Comparison of ENCODE assay signal across 7 worm cellular contexts in the genomic region with DNA sequence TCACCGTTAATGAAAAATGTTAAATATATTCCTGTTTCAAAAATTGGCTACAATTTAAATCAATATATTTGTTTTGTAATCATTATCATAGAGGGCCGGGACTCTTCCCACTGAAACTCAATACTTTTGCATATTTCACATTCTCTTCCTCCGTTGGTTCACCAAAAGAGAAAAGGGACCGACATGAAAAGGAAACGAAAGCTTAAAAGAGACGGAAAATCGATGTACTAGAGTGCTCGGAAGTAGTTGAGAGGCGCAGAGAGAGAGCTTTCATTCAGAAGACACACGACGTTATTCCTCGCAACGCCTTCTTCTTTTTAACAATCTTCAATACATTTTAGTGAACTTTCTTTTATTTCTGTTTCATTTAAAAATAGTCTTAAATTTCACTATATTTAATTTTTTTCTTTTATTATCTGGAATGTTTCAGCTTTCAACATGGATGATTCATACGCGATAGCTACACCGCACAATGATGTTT.
TF ChIP-seq lines count a peak whose summit lies in the region.

A gene (plus strand): TSS at position 431 of the 481 bp plus-strand sequence.

TF ChIP-seq in whole organism, L1 larva, 84 proteins besides CTCF, POLR2A, EP300 and RAD21:
- no peak for TF ChIP-seq zip-4 (GFP tag; optimal IDR thresholded peaks at IDR 0.05; lab: Kevin White, UChicago)
- peak in 2 of 3 experiments; percentile 21 to 49 for TF ChIP-seq ceh-82 (tag; optimal IDR thresholded peaks at IDR 0.05; lab: Kevin White, UChicago)
- TF ChIP-seq fkh-10 (GFP tag; optimal IDR thresholded peaks at IDR 0.05; lab: Kevin White, UChicago): peak; percentile 29
- TF ChIP-seq lin-14 (GFP tag; optimal IDR thresholded peaks at IDR 0.05; lab: Kevin White, UChicago): peak; percentile 71
TF ChIP-seq in whole organism, L1 larva: peak in this region for 3.

TF ChIP-seq in whole organism, L2 larva, 48 proteins besides CTCF, POLR2A, EP300 and RAD21 (continues in another document):
- TF ChIP-seq nhr-237 (tag; optimal IDR thresholded peaks at IDR 0.05; lab: Kevin White, UChicago) (no peak), unc-55 (GFP tag; optimal IDR thresholded peaks at IDR 0.05; lab: Kevin White, UChicago) (peak; percentile 40), Y55F3AM.14 (GFP tag; optimal IDR thresholded peaks at IDR 0.05; lab: Kevin White, UChicago) (no peak), blmp-1 (tag; optimal IDR thresholded peaks at IDR 0.05; lab: Kevin White, UChicago; ENCODE audit: insufficient read depth) (no peak), lin-11 (tag; optimal IDR thresholded peaks at IDR 0.05; lab: Kevin White, UChicago) (no peak), mab-5 (tag; optimal IDR thresholded peaks at IDR 0.05; lab: Kevin White, UChicago) (no peak), snpc-4 (tag; optimal IDR thresholded peaks at IDR 0.05; lab: Kevin White, UChicago) (no peak), mdl-1 (tag; optimal IDR thresholded peaks at IDR 0.05; lab: Kevin White, UChicago) (no peak), C34F6.9 (tag; optimal IDR thresholded peaks at IDR 0.05; lab: Kevin White, UChicago) (peak; percentile 24), nhr-23 (tag; optimal IDR thresholded peaks at IDR 0.05; lab: Kevin White, UChicago) (no peak), sma-3 (GFP tag; optimal IDR thresholded peaks at IDR 0.05; lab: Kevin White, UChicago) (no peak), nhr-77 (tag; optimal IDR thresholded peaks at IDR 0.05; lab: Kevin White, UChicago) (no peak), lsy-2 (tag; optimal IDR thresholded peaks at IDR 0.05; lab: Kevin White, UChicago) (peak in 1 of 2 experiments; percentile 31), lin-39 (tag; optimal IDR thresholded peaks at IDR 0.05; lab: Kevin White, UChicago) (no peak)

TF ChIP-seq in whole organism, L3 larva, 47 proteins besides CTCF, POLR2A, EP300 and RAD21:
- TF ChIP-seq ceh-16 (tag; optimal IDR thresholded peaks at IDR 0.05; lab: Kevin White, UChicago) (no peak), nfya-1 (tag; optimal IDR thresholded peaks at IDR 0.05; lab: Kevin White, UChicago; ENCODE audit: insufficient read depth) (peak; percentile 43), ceh-9 (tag; optimal IDR thresholded peaks at IDR 0.05; lab: Kevin White, UChicago) (no peak), lin-15B (tag; optimal IDR thresholded peaks at IDR 0.05; lab: Kevin White, UChicago) (peak; percentile 8), snpc-4 (tag; optimal IDR thresholded peaks at IDR 0.05; lab: Kevin White, UChicago) (peak; percentile 26), lin-39 (tag; optimal IDR thresholded peaks at IDR 0.05; lab: Kevin White, UChicago) (peak; percentile 25), nhr-77 (tag; optimal IDR thresholded peaks at IDR 0.05; lab: Kevin White, UChicago) (no peak), nhr-25 (tag; optimal IDR thresholded peaks at IDR 0.05; lab: Kevin White, UChicago) (no peak), sea-2 (GFP tag; optimal IDR thresholded peaks at IDR 0.05; lab: Kevin White, UChicago) (peak; percentile 65), elt-1 (tag; optimal IDR thresholded peaks at IDR 0.05; lab: Kevin White, UChicago) (no peak), egl-5 (tag; optimal IDR thresholded peaks at IDR 0.05; lab: Kevin White, UChicago) (no peak)

TF ChIP-seq in whole organism, L4 larva, 104 proteins besides CTCF, POLR2A, EP300 and RAD21:
- TF ChIP-seq T20F7.1 (GFP tag; optimal IDR thresholded peaks at IDR 0.05; lab: Kevin White, UChicago): no peak
- peak in 1 of 2 experiments; percentile 19 for TF ChIP-seq lsy-2 (tag; optimal IDR thresholded peaks at IDR 0.05; lab: Kevin White, UChicago)
- 0 out of 2 replicates have a peak, but pooled peaks have one; percentile 10 for TF ChIP-seq ctbp-1 (GFP tag; IDR thresholded peaks at IDR 0.05; lab: Robert Waterston, UW)
- TF ChIP-seq nhr-77 (tag; optimal IDR thresholded peaks at IDR 0.05; lab: Kevin White, UChicago): no peak
- TF ChIP-seq dpl-1 (GFP tag; optimal IDR thresholded peaks at IDR 0.05; lab: Kevin White, UChicago): peak; percentile 2

TF ChIP-seq in whole organism, late embryonic, 69 proteins besides CTCF, POLR2A, EP300 and RAD21:
- TF ChIP-seq pha-4 (tag; optimal IDR thresholded peaks at IDR 0.05; lab: Kevin White, UChicago) (no peak), ceh-48 (tag; optimal IDR thresholded peaks at IDR 0.05; lab: Kevin White, UChicago) (peak; percentile 84)

TF ChIP-seq in whole organism, mixed stage, embryonic, 35 proteins besides CTCF, POLR2A, EP300 and RAD21:
- TF ChIP-seq unc-62 (GFP tag; optimal IDR thresholded peaks at IDR 0.05; lab: Kevin White, UChicago): peak; percentile 5
- TF ChIP-seq mls-2 (tag; optimal IDR thresholded peaks at IDR 0.05; lab: Kevin White, UChicago): no peak
- TF ChIP-seq ces-1 (GFP tag; optimal IDR thresholded peaks at IDR 0.05; lab: Kevin White, UChicago): peak; percentile 8

TF ChIP-seq in whole organism, young adult, 124 proteins besides CTCF, POLR2A, EP300 and RAD21:
- TF ChIP-seq him-1 (tag; optimal IDR thresholded peaks at IDR 0.05; lab: Kevin White, UChicago): no peak
- no peak for TF ChIP-seq pbrm-1 (GFP tag; IDR thresholded peaks at IDR 0.05; lab: Robert Waterston, UW)
- no peak for TF ChIP-seq unc-130 (GFP tag; optimal IDR thresholded peaks at IDR 0.05; lab: Kevin White, UChicago)
- TF ChIP-seq let-607 (tag; optimal IDR thresholded peaks at IDR 0.05; lab: Kevin White, UChicago): no peak
- TF ChIP-seq nfyb-1 (GFP tag; IDR thresholded peaks at IDR 0.05; lab: Robert Waterston, UW): 0 out of 2 replicates have a peak, but pooled peaks have one; percentile 8
- TF ChIP-seq hmg-1.2 (GFP tag; IDR thresholded peaks at IDR 0.05; lab: Robert Waterston, UW): 0 out of 2 replicates have a peak, but pooled peaks have one; percentile 4
- no peak for TF ChIP-seq ztf-3 (GFP tag; optimal IDR thresholded peaks at IDR 0.05; lab: Kevin White, UChicago)
- TF ChIP-seq hlh-12 (tag; optimal IDR thresholded peaks at IDR 0.05; lab: Kevin White, UChicago): no peak
- no peak for TF ChIP-seq akir-1 (GFP tag; optimal IDR thresholded peaks at IDR 0.05; lab: Kevin White, UChicago)
- no peak for TF ChIP-seq F57A8.1 (GFP tag; optimal IDR thresholded peaks at IDR 0.05; lab: Kevin White, UChicago)
- TF ChIP-seq ceh-40 (GFP tag; IDR thresholded peaks at IDR 0.05; lab: Robert Waterston, UW): no peak
- no peak for TF ChIP-seq chd-7 (tag; optimal IDR thresholded peaks at IDR 0.05; lab: Kevin White, UChicago)
- no peak for TF ChIP-seq atf-7 (tag; optimal IDR thresholded peaks at IDR 0.05; lab: Kevin White, UChicago)
- no peak for TF ChIP-seq F57C9.4 (tag; optimal IDR thresholded peaks at IDR 0.05; lab: Kevin White, UChicago)
- no peak for TF ChIP-seq bed-1 (GFP tag; IDR thresholded peaks at IDR 0.05; lab: Robert Waterston, UW)
TF ChIP-seq in whole organism, young adult: peak in this region for 2.
